Worm (Caenorhabditis elegans) whole organism, mixed stage, embryonic: ENCODE measurements around the gene spe-39.

Source experiments
- ceh-39 ChIP-seq: fragments of 150-350 bp; optimal IDR thresholded peaks from 2 replicates; lab custom pipeline; 2014; ENCODE audit warnings: missing biosample characterization, missing genetic modification characterization
- elt-3 ChIP-seq: fragments of 150-350 bp; optimal IDR thresholded peaks from 2 replicates; lab custom pipeline; 2014; ENCODE audit warnings: missing biosample characterization, missing genetic modification characterization
- lin-13 ChIP-seq: fragments of 150-350 bp; optimal IDR thresholded peaks from 2 replicates; lab custom pipeline; 2014; ENCODE audit warnings: missing biosample characterization, missing genetic modification characterization
- lin-32 ChIP-seq: fragments of 200-800 bp; sonication (Bioruptor generic); optimal IDR thresholded peaks from 2 replicates; lab custom pipeline; 2018; ENCODE audit warnings: mild to moderate bottlenecking, missing genetic modification characterization, missing compliant biosample characterization
- lsy-2 ChIP-seq: fragments of 150-350 bp; optimal IDR thresholded peaks from 2 replicates; lab custom pipeline; 2014; ENCODE audit warnings: missing biosample characterization, missing genetic modification characterization
- nhr-12 ChIP-seq: fragments of 150-350 bp; optimal IDR thresholded peaks from 2 replicates; lab custom pipeline; 2014; ENCODE audit warnings: missing biosample characterization, missing genetic modification characterization
- nhr-2 ChIP-seq: fragments of 150-350 bp; optimal IDR thresholded peaks from 2 replicates; lab custom pipeline; 2014; ENCODE audit warnings: missing biosample characterization, missing genetic modification characterization
- nhr-237 ChIP-seq: fragments of 150-350 bp; optimal IDR thresholded peaks from 2 replicates; lab custom pipeline; 2014; ENCODE audit warnings: missing biosample characterization, missing genetic modification characterization
- unc-62 ChIP-seq: fragments of 150-350 bp; optimal IDR thresholded peaks from 2 replicates; lab custom pipeline; 2014; ENCODE audit warnings: missing biosample characterization, missing genetic modification reagents, missing genetic modification characterization
- zip-8 ChIP-seq: fragments of 150-350 bp; optimal IDR thresholded peaks from 2 replicates; lab custom pipeline; 2014; ENCODE audit warnings: missing biosample characterization, missing genetic modification characterization
- ztf-11 ChIP-seq: fragments of 150-350 bp; optimal IDR thresholded peaks from 2 replicates; lab custom pipeline; 2014; ENCODE audit warnings: missing biosample characterization, missing genetic modification characterization

ce11 chrV:6810091-6810490, 24.8 kb downstream of the spe-39 start:
- TF ChIP-seq lsy-2 (tag; lab: Kevin White, UChicago) (no peak), nhr-12 (tag; lab: Kevin White, UChicago) (no peak), unc-62 (GFP tag; lab: Kevin White, UChicago) (no peak), ztf-11 (tag; lab: Kevin White, UChicago) (no peak), lin-32 (GFP tag; lab: Kevin White, UChicago) (no peak), ceh-39 (tag; lab: Kevin White, UChicago) (no peak), nhr-237 (no peak), lin-13 (no peak), nhr-2 (tag; lab: Kevin White, UChicago) (no peak), elt-3 (tag; lab: Kevin White, UChicago) (no peak), zip-8 (no peak)
